Fruit fly (Drosophila melanogaster) whole organism, prepupa: ENCODE results near the gene Hsp70Aa.
"Not testable (repeated sequence)": the region's sequence is repeated elsewhere in the genome, so short reads cannot be mapped to it uniquely, and the experiment has no call there.

Experiments used
- CG10669 ChIP-seq: fragments of 200-800 bp; sonication (Bioruptor generic); optimal IDR thresholded peaks from 3 replicates; lab custom pipeline; 2018; ENCODE audit warnings: missing biosample characterization, mild to moderate bottlenecking, missing genetic modification characterization, moderate library complexity
- CG11294 ChIP-seq: fragments of 200-800 bp; sonication (Bioruptor generic); IDR thresholded peaks from 2 replicates; pipeline ENCODE4 v1.3.6; 2022; ENCODE audit warnings: missing biosample characterization, missing genetic modification characterization
- CG15336 ChIP-seq: fragments of 200-800 bp; sonication (Bioruptor generic); IDR thresholded peaks from 2 replicates; pipeline ENCODE4 v1.3.6; 2022; ENCODE audit warnings: missing biosample characterization, missing genetic modification characterization
- CG16779 ChIP-seq: fragments of 200-800 bp; sonication (Bioruptor generic); optimal IDR thresholded peaks from 3 replicates; lab custom pipeline; 2017; ENCODE audit warnings: missing biosample characterization, mild to moderate bottlenecking, missing genetic modification characterization
- CG3032 ChIP-seq: fragments of 200-800 bp; optimal IDR thresholded peaks from 2 replicates; lab custom pipeline; 2019; ENCODE audit warnings: missing biosample characterization, mild to moderate bottlenecking, missing genetic modification characterization, moderate library complexity
- CG32006 ChIP-seq: fragments of 200-800 bp; sonication (Bioruptor generic); optimal IDR thresholded peaks from 3 replicates; lab custom pipeline; 2017; ENCODE audit warnings: missing biosample characterization, mild to moderate bottlenecking, missing genetic modification characterization
- CG3919 ChIP-seq: fragments of 200-800 bp; sonication (Bioruptor generic); optimal IDR thresholded peaks from 3 replicates; lab custom pipeline; 2016; ENCODE audit warnings: missing biosample characterization, missing genetic modification characterization
- CG4318 ChIP-seq: fragments of 200-800 bp; sonication (Bioruptor generic); optimal IDR thresholded peaks from 3 replicates; lab custom pipeline; 2017; ENCODE audit warnings: missing biosample characterization, mild to moderate bottlenecking, missing genetic modification characterization
- CG6163 ChIP-seq: fragments of 200-800 bp; sonication (Bioruptor generic); IDR thresholded peaks from 3 replicates; pipeline ENCODE4 v1.3.6; 2022; ENCODE audit warnings: missing biosample characterization, missing genetic modification characterization
- CG6276 ChIP-seq: fragments of 200-800 bp; sonication (Bioruptor generic); optimal IDR thresholded peaks from 2 replicates; lab custom pipeline; 2017; ENCODE audit warnings: missing biosample characterization, mild to moderate bottlenecking, missing genetic modification characterization
- CG6792 ChIP-seq: fragments of 200-800 bp; sonication (Bioruptor generic); optimal IDR thresholded peaks from 3 replicates; lab custom pipeline; 2016; ENCODE audit warnings: missing biosample characterization, missing genetic modification characterization
- CG6854 ChIP-seq: fragments of 200-800 bp; sonication (Bioruptor generic); optimal IDR thresholded peaks from 2 replicates; lab custom pipeline; 2017; ENCODE audit warnings: missing biosample characterization, mild to moderate bottlenecking, missing genetic modification characterization
- CG9139 ChIP-seq: fragments of 200-800 bp; sonication (Bioruptor generic); optimal IDR thresholded peaks from 3 replicates; lab custom pipeline; 2017; ENCODE audit warnings: missing biosample characterization, mild to moderate bottlenecking, missing genetic modification characterization
- Eip75B ChIP-seq: fragments of 200-800 bp; sonication (Bioruptor generic); optimal IDR thresholded peaks from 3 replicates; lab custom pipeline; 2016; ENCODE audit warnings: missing biosample characterization, missing genetic modification characterization
- Eip78C ChIP-seq: fragments of 200-800 bp; sonication (Bioruptor generic); peaks from one replicate; lab custom pipeline; 2016; ENCODE audit warnings: missing biosample characterization, missing genetic modification characterization
- Eip93F ChIP-seq: fragments of 200-800 bp; sonication (Bioruptor generic); optimal IDR thresholded peaks from 2 replicates; lab custom pipeline; 2016; ENCODE audit warnings: missing biosample characterization, mild to moderate bottlenecking, missing genetic modification characterization
- Ets21C ChIP-seq: fragments of 200-800 bp; sonication (Bioruptor generic); optimal IDR thresholded peaks from 3 replicates; lab custom pipeline; 2016; ENCODE audit warnings: missing biosample characterization, missing genetic modification characterization
- Ets96B ChIP-seq: fragments of 200-800 bp; optimal IDR thresholded peaks from 2 replicates; lab custom pipeline; 2019; ENCODE audit warnings: missing biosample characterization, mild to moderate bottlenecking, missing genetic modification characterization, moderate library complexity
- Hr39 ChIP-seq: fragments of 200-800 bp; sonication (Bioruptor generic); optimal IDR thresholded peaks from 2 replicates; lab custom pipeline; 2016; ENCODE audit warnings: missing biosample characterization, missing genetic modification characterization
- Lpt ChIP-seq: fragments of 200-800 bp; sonication (Bioruptor generic); optimal IDR thresholded peaks from 3 replicates; lab custom pipeline; 2016; ENCODE audit warnings: missing biosample characterization, missing genetic modification characterization
- Met ChIP-seq: fragments of 200-800 bp; sonication (Bioruptor generic); optimal IDR thresholded peaks from 3 replicates; lab custom pipeline; 2016; ENCODE audit warnings: missing biosample characterization, missing genetic modification characterization
- OdsH ChIP-seq: fragments of 200-800 bp; sonication (Bioruptor generic); optimal IDR thresholded peaks from 3 replicates; lab custom pipeline; 2016; ENCODE audit warnings: missing biosample characterization, missing genetic modification characterization
- Smox ChIP-seq: fragments of 200-800 bp; sonication (Bioruptor generic); optimal IDR thresholded peaks from 3 replicates; lab custom pipeline; 2016; ENCODE audit warnings: missing biosample characterization, missing genetic modification characterization
- Sox14 ChIP-seq: fragments of 200-800 bp; sonication (Bioruptor generic); optimal IDR thresholded peaks from 3 replicates; lab custom pipeline; 2016; ENCODE audit warnings: missing biosample characterization, missing genetic modification characterization
- dsx ChIP-seq: fragments of 200-800 bp; optimal IDR thresholded peaks from 3 replicates; lab custom pipeline; 2019; ENCODE audit warnings: missing biosample characterization, mild to moderate bottlenecking, missing genetic modification characterization, moderate library complexity; ENCODE audit not compliant: poor library complexity, severe bottlenecking
- esn ChIP-seq: fragments of 200-800 bp; sonication (Bioruptor generic); optimal IDR thresholded peaks from 2 replicates; lab custom pipeline; 2016; ENCODE audit warnings: missing biosample characterization, mild to moderate bottlenecking, missing genetic modification characterization, moderate library complexity
- fkh ChIP-seq: fragments of 200-800 bp; sonication (Bioruptor generic); optimal IDR thresholded peaks from 3 replicates; lab custom pipeline; 2017; ENCODE audit warnings: missing biosample characterization, mild to moderate bottlenecking, missing genetic modification characterization, moderate library complexity
- pdm3 ChIP-seq: fragments of 200-800 bp; sonication (Bioruptor generic); optimal IDR thresholded peaks from 3 replicates; lab custom pipeline; 2016; ENCODE audit warnings: missing biosample characterization, missing genetic modification characterization
- spab ChIP-seq: fragments of 200-800 bp; sonication (Bioruptor generic); optimal IDR thresholded peaks from 2 replicates; lab custom pipeline; 2017; ENCODE audit warnings: missing biosample characterization, mild to moderate bottlenecking, missing genetic modification characterization, missing genetic modification reagents
- svp ChIP-seq: fragments of 200-800 bp; sonication (Bioruptor generic); peaks from one replicate; lab custom pipeline; 2016; ENCODE audit warnings: missing biosample characterization, missing genetic modification characterization
- topi ChIP-seq: fragments of 200-800 bp; sonication (Bioruptor generic); optimal IDR thresholded peaks from 3 replicates; lab custom pipeline; 2016; ENCODE audit warnings: missing biosample characterization, missing genetic modification characterization
- vri ChIP-seq: fragments of 200-800 bp; sonication (Bioruptor generic); optimal IDR thresholded peaks from 3 replicates; lab custom pipeline; 2016; ENCODE audit warnings: missing biosample characterization, mild to moderate bottlenecking, missing genetic modification characterization

The Hsp70Aa gene

dm6 chr3R:11956444-11956843 is at the start of gene Hsp70Aa:
Gene Hsp70Aa, minus strand, starts transcription at chr3R:11956544.
- TF ChIP-seq Met, Smox, topi (GFP tag; lab: Kevin White, UChicago): not testable (repeated sequence)

- TF ChIP-seq OdsH (GFP tag; lab: Kevin White, UChicago) = no peak
- no peak for TF ChIP-seq pdm3 (GFP tag; lab: Kevin White, UChicago)
- no peak for TF ChIP-seq CG6792 (GFP tag; lab: Kevin White, UChicago)
- no peak for TF ChIP-seq Ets21C
- TF ChIP-seq spab = no peak
- TF ChIP-seq Hr39 = no peak
- TF ChIP-seq Met (GFP tag; lab: Kevin White, UChicago) = no peak
- no peak for TF ChIP-seq CG6276 (GFP tag; lab: Kevin White, UChicago)
Observed at dm6 chr3R:12005417-12005816, 49.1 kb upstream of the Hsp70Aa start, which contains the start of gene Tk. Gene Tk, minus strand, starts transcription at chr3R:12005473.

dm6 chr3R:11999074-11999473 is 42.7 kb upstream of the Hsp70Aa start, which contains the start of gene Ect3:
Gene Ect3, plus strand, starts transcription at chr3R:11999278.
- no peak for TF ChIP-seq topi (GFP tag; lab: Kevin White, UChicago)
- peak; percentile 47 for TF ChIP-seq Eip78C (GFP tag; lab: Kevin White, UChicago)

- TF ChIP-seq CG11294 (no peak), CG9139 (GFP tag; lab: Kevin White, UChicago) (no peak), CG32006 (no peak), CG4318 (GFP tag; lab: Kevin White, UChicago) (no peak), Ets96B (tag; lab: Kevin White, UChicago) (no peak), Eip93F (GFP tag; lab: Kevin White, UChicago) (no peak)
Observed at dm6 chr3R:11998130-11998529, 41.8 kb upstream of the Hsp70Aa start.

dm6 chr3R:11992934-11993670 is 36.8 kb upstream of the Hsp70Aa start, which contains the start of gene mfas:
Gene mfas, minus strand, starts transcription at chr3R:11993315.
- TF ChIP-seq Sox14 (GFP tag; lab: Kevin White, UChicago) = no peak
- TF ChIP-seq vri (GFP tag; lab: Kevin White, UChicago) = no peak
- TF ChIP-seq Eip93F (GFP tag; lab: Kevin White, UChicago) = no peak
- peak; percentile 6 for TF ChIP-seq CG3032
- TF ChIP-seq CG9139 (GFP tag; lab: Kevin White, UChicago) = peak; percentile 39
- peak; percentile 0 for TF ChIP-seq CG16779
- TF ChIP-seq Lpt = peak; percentile 42
- TF ChIP-seq CG6163 = peak; percentile 53; the same call in 2 of the 3 replicates
- TF ChIP-seq Eip75B (GFP tag; lab: Kevin White, UChicago) = peak; percentile 17
- TF ChIP-seq esn (GFP tag; lab: Kevin White, UChicago) = peak; percentile 2
- TF ChIP-seq CG6854 (GFP tag; lab: Kevin White, UChicago) = peak; percentile 56
- TF ChIP-seq svp (GFP tag; lab: Kevin White, UChicago) = peak; percentile 77
- TF ChIP-seq CG3919 (GFP tag; lab: Kevin White, UChicago) = peak; percentile 12
- TF ChIP-seq CG10669 (GFP tag; lab: Kevin White, UChicago) = no peak
- peak; percentile 44 for TF ChIP-seq Eip78C (GFP tag; lab: Kevin White, UChicago)
- peak; percentile 30; the same call in 1 of the 2 replicates for TF ChIP-seq CG15336 (GFP tag; lab: Robert Waterston, UW)
- TF ChIP-seq dsx (GFP tag; lab: Kevin White, UChicago) = peak; percentile 33
- TF ChIP-seq fkh = peak; percentile 76
